Worm (Caenorhabditis elegans): Measurements from ENCODE around the gene K10H10.6.

DNA sequence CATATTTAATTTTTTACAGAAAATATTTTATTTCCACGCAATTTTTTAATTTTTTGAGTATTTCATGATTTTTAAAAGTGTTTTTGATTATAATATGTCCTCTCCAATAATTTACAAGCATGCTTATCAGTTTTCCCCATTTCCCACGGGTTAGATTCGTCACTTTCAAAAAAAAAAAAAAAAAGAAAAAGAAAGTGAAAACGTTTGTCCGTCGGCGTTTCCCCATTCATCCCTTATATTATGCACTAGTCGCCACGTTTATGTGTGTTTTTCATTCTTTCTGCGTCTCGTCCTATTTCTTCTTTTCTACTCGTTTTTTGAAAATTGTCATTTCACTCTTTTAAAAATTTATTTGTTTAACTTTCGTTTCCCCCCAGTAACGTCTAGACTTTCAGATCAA, 13.7 kb upstream of the K10H10.6 start, which contains the start of gene vnut-1:
- TF ChIP-seq lin-13 (GFP tag; optimal IDR thresholded peaks at IDR 0.05): no peak
- TF ChIP-seq zag-1 (tag; optimal IDR thresholded peaks at IDR 0.05): no peak
- TF ChIP-seq nhr-28 (tag; optimal IDR thresholded peaks at IDR 0.05): no peak
- no peak for TF ChIP-seq F16B12.6 (tag; optimal IDR thresholded peaks at IDR 0.05)
- no peak for TF ChIP-seq nhr-76 (tag; optimal IDR thresholded peaks at IDR 0.05)
- TF ChIP-seq nhr-11 (tag; optimal IDR thresholded peaks at IDR 0.05): no peak
- no peak for TF ChIP-seq egl-27 (tag; optimal IDR thresholded peaks at IDR 0.05)

Data from whole organism, L1 larva.